Fruit fly (Drosophila melanogaster) whole organism, embryonic: ENCODE measurements around the gene CG31551.

Experiments used
- Aef1 ChIP-seq: fragments of 200-800 bp; sonication (Bioruptor generic); IDR thresholded peaks from 3 replicates; pipeline ENCODE4 v1.3.6; 2022; ENCODE audit warnings: missing biosample characterization, missing genetic modification characterization
- Bdp1 ChIP-seq: fragments of 200-800 bp; sonication (Bioruptor generic); optimal IDR thresholded peaks from 3 replicates; lab custom pipeline; 2016; ENCODE audit warnings: missing biosample characterization, missing genetic modification characterization
- CG10209 ChIP-seq: fragments of 200-800 bp; sonication (Bioruptor generic); optimal IDR thresholded peaks from 3 replicates; lab custom pipeline; 2017; ENCODE audit warnings: missing biosample characterization, mild to moderate bottlenecking, missing genetic modification characterization, missing genetic modification reagents
- CG10462 ChIP-seq: fragments of 200-800 bp; sonication (Bioruptor generic); optimal IDR thresholded peaks from 2 replicates; lab custom pipeline; 2016; ENCODE audit warnings: missing biosample characterization, missing genetic modification characterization
- CG11456 ChIP-seq: fragments of 200-800 bp; sonication (Bioruptor generic); IDR thresholded peaks from 3 replicates; pipeline ENCODE4 v1.3.6; 2022; ENCODE audit warnings: missing biosample characterization, missing genetic modification characterization
- CG13123 ChIP-seq: fragments of 200-800 bp; sonication (Bioruptor generic); optimal IDR thresholded peaks from 2 replicates; lab custom pipeline; 2016; ENCODE audit warnings: missing biosample characterization, missing genetic modification characterization
- CG14014 ChIP-seq: fragments of 200-800 bp; sonication (Bioruptor generic); IDR thresholded peaks from 2 replicates; pipeline ENCODE4 v1.3.6; 2022; ENCODE audit warnings: missing biosample characterization, missing genetic modification characterization
- CG15479 ChIP-seq: fragments of 200-800 bp; sonication (Bioruptor generic); optimal IDR thresholded peaks from 3 replicates; lab custom pipeline; 2019; ENCODE audit warnings: missing biosample characterization, mild to moderate bottlenecking, missing genetic modification characterization, moderate library complexity
- CG17186 ChIP-seq: fragments of 200-800 bp; sonication (Bioruptor generic); optimal IDR thresholded peaks from 3 replicates; lab custom pipeline; 2017; ENCODE audit warnings: missing biosample characterization, missing genetic modification reagents, missing genetic modification characterization
- CG18011 ChIP-seq: fragments of 200-800 bp; sonication (Bioruptor generic); optimal IDR thresholded peaks from 2 replicates; lab custom pipeline; 2017; ENCODE audit warnings: missing biosample characterization, missing genetic modification characterization, mild to moderate bottlenecking, moderate library complexity, missing genotype
- CG18619 ChIP-seq: fragments of 200-800 bp; sonication (Bioruptor generic); optimal IDR thresholded peaks from 3 replicates; lab custom pipeline; 2017; ENCODE audit warnings: missing biosample characterization, mild to moderate bottlenecking, missing genetic modification characterization
- CG2129 ChIP-seq: fragments of 200-800 bp; sonication (Bioruptor generic); IDR thresholded peaks from 2 replicates; pipeline ENCODE4 v1.3.6; 2022; ENCODE audit warnings: missing biosample characterization, missing genetic modification characterization; ENCODE audit not compliant: partially characterized antibody
- CG30020 ChIP-seq: fragments of 200-800 bp; optimal IDR thresholded peaks from 2 replicates; lab custom pipeline; 2019; ENCODE audit warnings: missing biosample characterization, mild to moderate bottlenecking, missing genetic modification characterization, moderate library complexity
- CG32532 ChIP-seq: fragments of 200-800 bp; sonication (Bioruptor generic); IDR thresholded peaks from 2 replicates; pipeline ENCODE4 v1.3.6; 2022; ENCODE audit warnings: missing biosample characterization, missing genetic modification characterization
- CG4730 ChIP-seq: fragments of 200-800 bp; sonication (Bioruptor generic); IDR thresholded peaks from 2 replicates; pipeline ENCODE4 v1.3.6; 2022; ENCODE audit warnings: missing biosample characterization, missing genetic modification characterization
- CG4820 ChIP-seq: fragments of 200-800 bp; sonication (Bioruptor generic); optimal IDR thresholded peaks from 3 replicates; lab custom pipeline; 2016; ENCODE audit warnings: missing biosample characterization, missing genetic modification characterization
- CG8290 ChIP-seq, 3 experiments: fragments of 200-800 bp; sonication (Bioruptor generic); optimal IDR thresholded peaks; 2 replicates each; lab custom pipeline; 2016 to 2019; ENCODE audit warnings: missing biosample characterization in 3 of 3, missing genetic modification characterization in 3 of 3, mild to moderate bottlenecking in 2 of 3, moderate library complexity in 1 of 3
- Camta ChIP-seq: fragments of 200-800 bp; sonication (Bioruptor generic); optimal IDR thresholded peaks from 2 replicates; lab custom pipeline; 2016; ENCODE audit warnings: missing biosample characterization, missing genetic modification characterization
- D19B ChIP-seq: fragments of 200-800 bp; sonication (Bioruptor generic); optimal IDR thresholded peaks from 2 replicates; lab custom pipeline; 2017; ENCODE audit warnings: missing biosample characterization, mild to moderate bottlenecking, missing genetic modification characterization
- HLH54F ChIP-seq: fragments of 200-800 bp; sonication (Bioruptor generic); optimal IDR thresholded peaks from 3 replicates; lab custom pipeline; 2016; ENCODE audit warnings: missing biosample characterization, missing genetic modification characterization
- Hsf ChIP-seq: fragments of 200-800 bp; sonication (Bioruptor generic); optimal IDR thresholded peaks from 3 replicates; lab custom pipeline; 2016; ENCODE audit warnings: missing biosample characterization, missing genetic modification characterization
- Mad ChIP-seq: fragments of 200-800 bp; sonication (Bioruptor generic); optimal IDR thresholded peaks from 2 replicates; lab custom pipeline; 2016; ENCODE audit warnings: missing biosample characterization, missing genetic modification characterization
- Med ChIP-seq: fragments of 200-800 bp; sonication (Bioruptor generic); peaks from one replicate; lab custom pipeline; 2016; ENCODE audit warnings: missing biosample characterization, missing genetic modification characterization, mild to moderate bottlenecking, inconsistent platforms, moderate library complexity
- NFAT ChIP-seq: fragments of 200-800 bp; sonication (Bioruptor generic); IDR thresholded peaks from 2 replicates; pipeline ENCODE4 v1.3.6; 2022; ENCODE audit warnings: missing biosample characterization, missing genetic modification characterization
- Oaz ChIP-seq: fragments of 200-800 bp; sonication (Bioruptor generic); IDR thresholded peaks from 2 replicates; pipeline ENCODE4 v1.3.6; 2022; ENCODE audit warnings: missing biosample characterization, missing genetic modification characterization
- PHDP ChIP-seq: fragments of 200-800 bp; sonication (Bioruptor generic); optimal IDR thresholded peaks from 3 replicates; lab custom pipeline; 2018; ENCODE audit warnings: missing biosample characterization, mild to moderate bottlenecking, missing genetic modification characterization, moderate library complexity
- Pdp1 ChIP-seq, 2 experiments: fragments of 200-800 bp; sonication (Bioruptor generic); optimal IDR thresholded peaks; 3 replicates each; lab custom pipeline; 2016; ENCODE audit warnings: missing biosample characterization in 2 of 2, missing genetic modification characterization in 2 of 2, mild to moderate bottlenecking in 1 of 2, moderate library complexity in 1 of 2
- Rx ChIP-seq: fragments of 200-800 bp; sonication (Bioruptor generic); IDR thresholded peaks from 2 replicates; pipeline ENCODE4 v1.3.6; 2022; ENCODE audit warnings: missing biosample characterization, missing genetic modification characterization
- Side ChIP-seq: fragments of 200-800 bp; sonication (Bioruptor generic); optimal IDR thresholded peaks from 2 replicates; lab custom pipeline; 2016; ENCODE audit warnings: missing biosample characterization, missing genetic modification characterization
- Taf1 ChIP-seq: fragments of 200-800 bp; sonication (Bioruptor generic); IDR thresholded peaks from 2 replicates; pipeline ENCODE4 v1.3.6; 2022; ENCODE audit warnings: missing biosample characterization, missing genetic modification characterization
- Usf ChIP-seq: fragments of 200-800 bp; sonication (Bioruptor generic); optimal IDR thresholded peaks from 2 replicates; lab custom pipeline; 2017; ENCODE audit warnings: missing genotype, missing biosample characterization, missing genetic modification characterization
- bcd ChIP-seq: fragments of 200-800 bp; sonication (Bioruptor generic); optimal IDR thresholded peaks from 2 replicates; lab custom pipeline; 2017; ENCODE audit warnings: missing biosample characterization, mild to moderate bottlenecking, missing genetic modification characterization
- chif ChIP-seq, 2 experiments: fragments of 200-800 bp; sonication (Bioruptor generic); optimal IDR thresholded peaks; 3 replicates each; lab custom pipeline; 2016; ENCODE audit warnings: missing biosample characterization in 2 of 2, missing genetic modification characterization in 2 of 2
- cwo ChIP-seq: fragments of 200-800 bp; sonication (Bioruptor generic); optimal IDR thresholded peaks from 3 replicates; lab custom pipeline; 2017; ENCODE audit warnings: missing biosample characterization, missing genetic modification characterization, mild to moderate bottlenecking, moderate library complexity, missing genetic modification reagents
- da ChIP-seq: fragments of 200-800 bp; sonication (Bioruptor generic); optimal IDR thresholded peaks from 2 replicates; lab custom pipeline; 2016; ENCODE audit warnings: missing biosample characterization, missing genetic modification characterization
- gce ChIP-seq: fragments of 200-800 bp; sonication (Bioruptor generic); IDR thresholded peaks from 3 replicates; pipeline ENCODE4 v1.3.6; 2022; ENCODE audit warnings: missing biosample characterization, missing genetic modification characterization
- ken ChIP-seq: fragments of 200-800 bp; sonication (Bioruptor generic); IDR thresholded peaks from 3 replicates; pipeline ENCODE4 v1.3.6; 2022; ENCODE audit warnings: missing biosample characterization, missing genetic modification characterization
- nerfin-1 ChIP-seq: fragments of 200-800 bp; sonication (Bioruptor generic); optimal IDR thresholded peaks from 3 replicates; lab custom pipeline; 2019; ENCODE audit warnings: missing biosample characterization, mild to moderate bottlenecking, missing genetic modification characterization, moderate library complexity
- onecut ChIP-seq: fragments of 200-800 bp; sonication (Bioruptor generic); IDR thresholded peaks from 2 replicates; pipeline ENCODE4 v1.3.6; 2022; ENCODE audit warnings: missing biosample characterization, missing genetic modification characterization
- pb ChIP-seq: fragments of 200-800 bp; sonication (Bioruptor generic); optimal IDR thresholded peaks from 3 replicates; lab custom pipeline; 2016; ENCODE audit warnings: missing biosample characterization, missing genetic modification characterization
- ro ChIP-seq: fragments of 200-800 bp; sonication (Bioruptor generic); IDR thresholded peaks from 2 replicates; pipeline ENCODE4 v1.3.6; 2022; ENCODE audit warnings: missing biosample characterization, missing genetic modification characterization
- sens ChIP-seq: fragments of 200-800 bp; sonication (Bioruptor generic); peaks from one replicate; lab custom pipeline; 2016; ENCODE audit warnings: missing biosample characterization, missing genetic modification characterization
- slbo ChIP-seq: fragments of 200-800 bp; sonication (Bioruptor generic); IDR thresholded peaks from 2 replicates; pipeline ENCODE4 v1.3.6; 2022; ENCODE audit warnings: missing biosample characterization, missing genetic modification characterization
- so ChIP-seq: fragments of 200-800 bp; sonication (Bioruptor generic); IDR thresholded peaks from 3 replicates; pipeline ENCODE4 v1.3.6; 2022; ENCODE audit warnings: missing biosample characterization, missing genetic modification characterization
- sug ChIP-seq: fragments of 200-800 bp; optimal IDR thresholded peaks from 2 replicates; lab custom pipeline; 2019; ENCODE audit warnings: missing biosample characterization, mild to moderate bottlenecking, missing genetic modification characterization, moderate library complexity
- unc-4 ChIP-seq: fragments of 200-800 bp; sonication (Bioruptor generic); IDR thresholded peaks from 2 replicates; pipeline ENCODE4 v1.3.6; 2022; ENCODE audit warnings: missing biosample characterization, missing genetic modification characterization; ENCODE audit not compliant: partially characterized antibody
- unpg ChIP-seq: fragments of 200-800 bp; sonication (Bioruptor generic); optimal IDR thresholded peaks from 3 replicates; lab custom pipeline; 2018; ENCODE audit warnings: missing biosample characterization, mild to moderate bottlenecking, missing genetic modification characterization, moderate library complexity
- vnd ChIP-seq: fragments of 200-800 bp; sonication (Bioruptor generic); IDR thresholded peaks from 3 replicates; pipeline ENCODE4 v1.3.6; 2022; ENCODE audit warnings: missing biosample characterization, missing genetic modification characterization; ENCODE audit not compliant: partially characterized antibody
- wor ChIP-seq: fragments of 200-800 bp; sonication (Bioruptor generic); IDR thresholded peaks from 2 replicates; pipeline ENCODE4 v1.3.6; 2022; ENCODE audit warnings: missing biosample characterization, missing genetic modification characterization
- yki ChIP-seq: fragments of >200 bp; optimal IDR thresholded peaks from 3 replicates; lab custom pipeline; 2018

The CG31551 gene

dm6 chr3R:5620387-5620956 is 7.2 kb upstream of the CG31551 start (continued):
- TF ChIP-seq unpg (GFP tag; lab: Kevin White, UChicago) (peak; percentile 35), CG18619 (GFP tag; lab: Kevin White, UChicago) (peak; percentile 66), ro (GFP tag; lab: Robert Waterston, UW) (no peak), slbo (GFP tag; lab: Robert Waterston, UW) (peak; percentile 71), CG4820 (GFP tag; lab: Kevin White, UChicago) (peak; percentile 65), CG15479 (GFP tag; lab: Kevin White, UChicago) (no peak), NFAT (peak; percentile 52; the same call in 1 of the 2 replicates), Mad (GFP tag; lab: Kevin White, UChicago) (peak; percentile 41), sens (GFP tag; lab: Kevin White, UChicago) (peak; percentile 93), so (GFP tag; lab: Robert Waterston, UW) (peak; percentile 44; the same call in 1 of the 3 replicates), CG14014 (peak; percentile 43; the same call in 1 of the 2 replicates), CG17186 (GFP tag; lab: Kevin White, UChicago) (no peak), sug (tag; lab: Kevin White, UChicago) (peak; percentile 13), CG18011 (no peak), Oaz (GFP tag; lab: Robert Waterston, UW) (no peak), Pdp1 (GFP tag; optimal IDR thresholded peaks at IDR 0.05; lab: Kevin White, UChicago) (peak; percentile 43 to 70), CG4730 (GFP tag; lab: Robert Waterston, UW) (peak; percentile 46; the same call in 1 of the 2 replicates), CG13123 (GFP tag; lab: Kevin White, UChicago) (peak; percentile 2), Hsf (peak; percentile 54), Taf1 (GFP tag; lab: Robert Waterston, UW) (no peak; the same call in 1 of the 2 replicates), CG30020 (peak; percentile 17), yki (no peak), onecut (GFP tag; lab: Robert Waterston, UW) (peak; percentile 39), da (GFP tag; lab: Kevin White, UChicago) (peak; percentile 27), bcd (GFP tag; lab: Kevin White, UChicago) (peak; percentile 59), cwo (GFP tag; lab: Kevin White, UChicago) (peak; percentile 28), CG2129 (GFP tag; lab: Robert Waterston, UW) (no peak), unc-4 (no peak), HLH54F (peak; percentile 30), CG10209 (GFP tag; lab: Kevin White, UChicago) (peak; percentile 63), ken (GFP tag; lab: Robert Waterston, UW) (peak; percentile 65; the same call in 1 of the 3 replicates), PHDP (tag; lab: Kevin White, UChicago) (peak; percentile 56), Side (GFP tag; lab: Kevin White, UChicago) (peak; percentile 71), Usf (GFP tag; lab: Kevin White, UChicago) (peak; percentile 6), nerfin-1 (tag; lab: Kevin White, UChicago) (peak; percentile 51), pb (peak; percentile 50), Med (GFP tag; lab: Kevin White, UChicago) (peak; percentile 94), chif (GFP tag; optimal IDR thresholded peaks at IDR 0.05; lab: Kevin White, UChicago) (peak in 1 of 2 experiments; percentile 65), wor (peak; percentile 15; the same call in 1 of the 2 replicates), vnd (GFP tag; lab: Robert Waterston, UW) (no peak), gce (peak; percentile 74), CG11456 (GFP tag; lab: Robert Waterston, UW) (peak; percentile 66; the same call in 1 of the 3 replicates), CG8290 (GFP tag; optimal IDR thresholded peaks at IDR 0.05; lab: Kevin White, UChicago) (peak; percentile 7), CG8290 (tag; optimal IDR thresholded peaks at IDR 0.05; lab: Kevin White, UChicago) (peak in 1 of 2 experiments; percentile 81), D19B (GFP tag; lab: Kevin White, UChicago) (peak; percentile 38), Camta (GFP tag; lab: Kevin White, UChicago) (peak; percentile 62), Rx (GFP tag; lab: Robert Waterston, UW) (peak; percentile 75), CG10462 (GFP tag; lab: Kevin White, UChicago) (peak; percentile 20), Bdp1 (GFP tag; lab: Kevin White, UChicago) (no peak), Aef1 (GFP tag; lab: Robert Waterston, UW) (peak; percentile 30; the same call in 1 of the 3 replicates), CG32532 (GFP tag; lab: Robert Waterston, UW) (peak; percentile 60; the same call in 1 of the 2 replicates)
